Fruit fly (Drosophila melanogaster) whole organism, embryonic: ENCODE data around the gene CG33267.

Experiments
- Ada2b ChIP-seq: fragments of 200-800 bp; sonication (Bioruptor generic); IDR thresholded peaks from 2 replicates; pipeline ENCODE4 v1.3.6; 2022; ENCODE audit warnings: missing biosample characterization, missing genetic modification characterization
- CG12391 ChIP-seq: fragments of 200-800 bp; sonication (Bioruptor generic); optimal IDR thresholded peaks from 3 replicates; lab custom pipeline; 2018; ENCODE audit warnings: missing biosample characterization, mild to moderate bottlenecking, missing genetic modification characterization, moderate library complexity
- CG32532 ChIP-seq: fragments of 200-800 bp; sonication (Bioruptor generic); IDR thresholded peaks from 2 replicates; pipeline ENCODE4 v1.3.6; 2022; ENCODE audit warnings: missing biosample characterization, missing genetic modification characterization
- CG9797 ChIP-seq: fragments of 200-800 bp; sonication (Bioruptor generic); optimal IDR thresholded peaks from 3 replicates; lab custom pipeline; 2018; ENCODE audit warnings: missing biosample characterization, mild to moderate bottlenecking, missing genetic modification characterization
- CkIIα-i1 ChIP-seq: fragments of 200-800 bp; sonication (Bioruptor generic); IDR thresholded peaks from 2 replicates; pipeline ENCODE4 v1.3.6; 2022; ENCODE audit warnings: missing biosample characterization, missing genetic modification characterization
- nerfin-2 ChIP-seq: fragments of 200-800 bp; sonication (Bioruptor generic); IDR thresholded peaks from 2 replicates; pipeline ENCODE4 v1.3.6; 2022; ENCODE audit warnings: missing biosample characterization, missing genetic modification characterization; ENCODE audit not compliant: partially characterized antibody
- usp ChIP-seq: fragments of >200 bp; optimal IDR thresholded peaks from 2 replicates; lab custom pipeline; 2017; ENCODE audit warnings: missing biosample characterization, missing genetic modification characterization
- zfh1 ChIP-seq: fragments of 200-800 bp; sonication (Bioruptor generic); IDR thresholded peaks from 3 replicates; pipeline ENCODE4 v1.3.6; 2022; ENCODE audit warnings: missing biosample characterization, missing genetic modification characterization

- TF ChIP-seq CG12391 (tag; lab: Kevin White, UChicago) (no peak), Ada2b (GFP tag; lab: Robert Waterston, UW) (no peak), usp (GFP tag; lab: Kevin White, UChicago) (no peak), CkIIα-i1 (GFP tag; lab: Robert Waterston, UW) (no peak), CG9797 (GFP tag; lab: Kevin White, UChicago) (no peak), nerfin-2 (GFP tag; lab: Robert Waterston, UW) (no peak), CG32532 (GFP tag; lab: Robert Waterston, UW) (no peak), zfh1 (GFP tag; lab: Robert Waterston, UW) (no peak)
Measured at dm6 chr3L:11620001-11620400, 55.7 kb downstream of the CG33267 start, which contains the start of gene Muc68Ca.
